Worm (Caenorhabditis elegans): ENCODE data around the gene lars-1.

The lars-1 gene

DNA sequence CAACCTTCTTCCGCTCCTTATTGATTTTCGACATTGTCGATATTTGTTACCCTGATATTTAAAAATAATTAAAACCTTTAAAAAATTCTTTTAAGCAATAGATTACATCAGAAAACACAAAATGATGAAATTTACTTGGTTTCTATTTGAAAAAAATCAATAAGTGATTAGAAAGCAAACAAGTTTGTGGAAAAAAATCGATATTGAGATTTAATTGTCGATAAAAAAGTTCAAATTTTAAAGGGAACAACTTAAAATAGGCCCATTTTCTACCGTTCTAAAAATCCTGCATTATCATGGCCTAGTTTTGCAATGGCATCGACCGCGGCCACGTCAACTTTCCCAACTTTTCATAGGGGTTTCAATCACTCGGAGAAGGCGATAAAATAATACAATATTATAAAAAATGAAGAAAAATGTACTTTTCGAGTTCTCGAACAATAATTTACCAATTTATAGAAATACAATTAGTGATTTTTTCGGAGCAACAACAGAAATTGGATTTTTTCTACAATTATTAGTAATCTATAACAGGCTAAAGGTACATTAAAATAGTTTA is at the start of gene lars-1:
TSS of gene lars-1 (minus strand) at position 51 of the 559 bp plus-strand sequence.
- TF ChIP-seq hmg-4 (GFP tag; optimal IDR thresholded peaks at IDR 0.05) (no peak), ceh-36 (tag; optimal IDR thresholded peaks at IDR 0.05) (no peak), sea-1 (GFP tag; conservative IDR thresholded peaks at IDR 0.05) (no peak), pes-1 (GFP tag; IDR thresholded peaks at IDR 0.05) (no peak), tbx-11 (GFP tag; IDR thresholded peaks at IDR 0.05) (no peak), ceh-13 (GFP tag; optimal IDR thresholded peaks at IDR 0.05) (no peak), hnd-1 (tag; optimal IDR thresholded peaks at IDR 0.05) (no peak), ets-7 (tag; optimal IDR thresholded peaks at IDR 0.05) (no peak), ama-1 (optimal IDR thresholded peaks at IDR 0.05) (no peak), tbx-37 (GFP tag; conservative IDR thresholded peaks at IDR 0.05) (no peak), F13C5.2 (tag; optimal IDR thresholded peaks at IDR 0.05) (no peak), flt-1 (GFP tag; IDR thresholded peaks at IDR 0.05) (no peak), aly-1 (tag; optimal IDR thresholded peaks at IDR 0.05) (no peak), B0310.2 (tag; optimal IDR thresholded peaks at IDR 0.05) (no peak), hmbx-1 (tag; optimal IDR thresholded peaks at IDR 0.05) (no peak)

DNA sequence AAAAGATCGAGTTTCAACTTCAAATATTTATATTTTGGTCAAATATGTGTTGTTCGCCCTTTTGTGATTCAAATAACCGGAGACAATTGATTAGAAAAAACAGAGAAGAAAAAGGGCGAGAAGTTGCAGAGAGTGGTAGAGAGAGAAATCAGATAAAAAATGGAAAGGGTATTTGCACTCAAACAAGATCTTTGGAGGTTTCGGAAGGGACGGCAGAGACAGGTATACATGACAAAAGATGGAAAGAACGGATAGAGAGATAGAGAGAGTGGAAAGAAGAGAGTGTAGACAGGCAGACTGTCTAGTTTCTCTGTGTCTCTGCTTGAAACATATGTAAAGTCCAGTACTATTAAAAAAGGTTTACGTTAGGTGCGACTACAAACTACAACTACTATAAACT is 49.6 kb upstream of the lars-1 start:
- TF ChIP-seq sea-1 (GFP tag; conservative IDR thresholded peaks at IDR 0.05) (no peak), tbx-11 (GFP tag; IDR thresholded peaks at IDR 0.05) (no peak), ama-1 (optimal IDR thresholded peaks at IDR 0.05) (no peak), hnd-1 (tag; optimal IDR thresholded peaks at IDR 0.05) (no peak)

DNA sequence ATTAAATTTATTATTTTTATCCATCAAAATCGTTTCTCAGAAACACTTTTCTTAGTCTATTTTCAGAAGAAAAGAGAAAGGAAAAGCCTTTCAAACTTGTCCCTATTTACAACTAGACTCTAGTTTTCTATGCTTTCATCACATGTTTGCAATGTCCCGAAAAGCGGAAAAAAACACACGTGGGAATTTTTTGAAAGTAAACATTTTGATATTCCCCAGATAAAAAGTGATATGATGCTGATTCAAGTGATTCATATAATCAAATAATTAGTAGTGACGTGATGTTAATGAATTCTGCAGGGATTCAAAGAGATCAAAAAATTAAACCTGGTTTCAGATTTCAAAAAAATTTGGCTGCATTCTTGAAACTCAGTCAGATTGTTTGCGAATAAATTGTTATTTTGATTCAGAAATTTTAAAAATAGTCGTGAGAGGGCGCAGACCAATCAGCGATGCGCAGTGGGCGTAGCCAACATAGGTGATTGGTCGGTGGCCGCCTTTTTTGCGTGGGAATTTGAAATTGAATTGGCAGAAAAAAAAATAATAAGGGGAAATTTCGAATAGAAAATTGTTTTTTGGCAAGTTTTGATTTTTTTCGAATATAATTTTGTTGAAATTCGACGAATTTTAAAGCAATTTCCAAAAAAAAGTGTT is 48.2 kb upstream of the lars-1 start:
- no peak for TF ChIP-seq tra-4 (tag; optimal IDR thresholded peaks at IDR 0.05)
- TF ChIP-seq F13C5.2 (tag; optimal IDR thresholded peaks at IDR 0.05) = no peak
- TF ChIP-seq flt-1 (GFP tag; IDR thresholded peaks at IDR 0.05) = no peak
- no peak for TF ChIP-seq ceh-13 (GFP tag; optimal IDR thresholded peaks at IDR 0.05)

DNA sequence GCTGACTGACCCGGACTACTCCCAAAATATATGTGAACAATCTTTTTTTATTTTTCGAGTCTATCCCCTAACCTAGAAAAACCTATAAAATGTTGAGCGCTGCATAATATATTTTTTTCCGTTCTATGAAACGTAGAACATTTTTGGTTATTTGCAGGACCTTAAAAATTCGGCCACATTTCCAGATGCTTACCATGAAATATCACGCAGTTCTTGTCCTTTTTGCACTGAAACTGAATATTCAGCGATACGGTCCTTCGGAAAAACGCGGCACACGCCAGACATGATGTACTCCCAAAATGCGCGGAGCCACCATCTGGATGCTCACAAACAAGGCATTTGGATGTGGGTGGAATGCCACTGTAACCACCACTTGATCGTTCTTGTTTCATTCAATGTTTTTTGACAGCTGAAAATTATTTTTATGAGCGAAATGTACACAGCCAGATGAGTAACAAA is 46.2 kb upstream of the lars-1 start, which contains the start of gene nhr-20:
TSS of gene nhr-20 (minus strand) at position 409 of the 459 bp plus-strand sequence.
- TF ChIP-seq B0310.2 (tag; optimal IDR thresholded peaks at IDR 0.05) (no peak), hmbx-1 (tag; optimal IDR thresholded peaks at IDR 0.05) (no peak), aly-1 (tag; optimal IDR thresholded peaks at IDR 0.05) (no peak), sea-1 (GFP tag; conservative IDR thresholded peaks at IDR 0.05) (no peak), ceh-36 (tag; optimal IDR thresholded peaks at IDR 0.05) (no peak), tbx-37 (GFP tag; conservative IDR thresholded peaks at IDR 0.05) (no peak), tbx-11 (GFP tag; IDR thresholded peaks at IDR 0.05) (no peak), scrt-1 (GFP tag; IDR thresholded peaks at IDR 0.05) (no peak), tra-4 (tag; optimal IDR thresholded peaks at IDR 0.05) (no peak), hnd-1 (tag; optimal IDR thresholded peaks at IDR 0.05) (no peak), hmg-4 (GFP tag; optimal IDR thresholded peaks at IDR 0.05) (no peak), F13C5.2 (tag; optimal IDR thresholded peaks at IDR 0.05) (no peak), pes-1 (GFP tag; IDR thresholded peaks at IDR 0.05) (no peak), ama-1 (optimal IDR thresholded peaks at IDR 0.05) (no peak), ceh-13 (GFP tag; optimal IDR thresholded peaks at IDR 0.05) (no peak), flt-1 (GFP tag; IDR thresholded peaks at IDR 0.05) (no peak), ets-7 (tag; optimal IDR thresholded peaks at IDR 0.05) (no peak)

DNA sequence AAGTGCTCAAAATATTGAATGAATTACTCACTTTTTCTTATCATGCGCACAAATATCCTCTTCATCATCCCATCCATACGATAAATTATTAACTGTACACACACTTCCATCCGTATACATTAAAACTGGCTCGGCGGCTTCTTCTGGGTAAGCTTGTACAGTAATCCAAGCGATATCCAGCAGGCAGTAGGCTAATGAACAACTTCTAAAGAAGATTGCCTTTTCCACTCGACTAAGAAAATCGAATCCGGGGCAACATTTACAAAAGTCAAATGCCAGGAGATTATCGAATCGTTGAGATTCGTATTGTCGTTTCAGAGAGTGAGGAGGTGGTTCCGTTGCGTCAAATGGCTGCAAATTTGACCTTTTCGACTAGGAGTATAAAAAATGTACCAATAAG is 44.8 kb upstream of the lars-1 start:
- TF ChIP-seq ceh-13 (GFP tag; optimal IDR thresholded peaks at IDR 0.05) (no peak), aly-1 (tag; optimal IDR thresholded peaks at IDR 0.05) (no peak), tra-4 (tag; optimal IDR thresholded peaks at IDR 0.05) (no peak), tbx-37 (GFP tag; conservative IDR thresholded peaks at IDR 0.05) (no peak)

DNA sequence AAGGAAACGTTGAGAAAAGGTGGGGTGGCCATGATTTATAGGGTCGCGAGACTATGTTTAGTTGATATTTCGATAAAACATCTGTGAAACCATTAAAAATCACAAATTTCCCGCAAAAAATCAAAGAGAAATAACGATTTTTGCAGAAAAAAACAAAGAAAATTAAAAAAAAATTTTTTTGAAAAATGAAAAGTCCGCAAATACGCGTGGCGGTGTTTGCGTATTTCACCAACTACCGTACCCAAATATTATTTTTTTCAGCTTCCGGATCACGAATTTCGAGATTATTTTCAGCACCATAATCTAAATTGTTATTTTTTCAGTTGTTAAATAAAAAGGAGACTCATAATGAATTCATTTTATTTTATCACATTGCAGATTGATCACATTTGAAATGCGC is 43.5 kb upstream of the lars-1 start:
- TF ChIP-seq pes-1 (GFP tag; IDR thresholded peaks at IDR 0.05) (no peak), hmg-4 (GFP tag; optimal IDR thresholded peaks at IDR 0.05) (no peak), scrt-1 (GFP tag; IDR thresholded peaks at IDR 0.05) (no peak), F13C5.2 (tag; optimal IDR thresholded peaks at IDR 0.05) (no peak), aly-1 (tag; optimal IDR thresholded peaks at IDR 0.05) (no peak), ama-1 (optimal IDR thresholded peaks at IDR 0.05) (no peak), ets-7 (tag; optimal IDR thresholded peaks at IDR 0.05) (no peak), tbx-11 (GFP tag; IDR thresholded peaks at IDR 0.05) (no peak), tra-4 (tag; optimal IDR thresholded peaks at IDR 0.05) (no peak), hnd-1 (tag; optimal IDR thresholded peaks at IDR 0.05) (no peak), sea-1 (GFP tag; conservative IDR thresholded peaks at IDR 0.05) (no peak), B0310.2 (tag; optimal IDR thresholded peaks at IDR 0.05) (no peak), ceh-36 (tag; optimal IDR thresholded peaks at IDR 0.05) (no peak), flt-1 (GFP tag; IDR thresholded peaks at IDR 0.05) (no peak), ceh-13 (GFP tag; optimal IDR thresholded peaks at IDR 0.05) (no peak), tbx-37 (GFP tag; conservative IDR thresholded peaks at IDR 0.05) (no peak), hmbx-1 (tag; optimal IDR thresholded peaks at IDR 0.05) (no peak)

DNA sequence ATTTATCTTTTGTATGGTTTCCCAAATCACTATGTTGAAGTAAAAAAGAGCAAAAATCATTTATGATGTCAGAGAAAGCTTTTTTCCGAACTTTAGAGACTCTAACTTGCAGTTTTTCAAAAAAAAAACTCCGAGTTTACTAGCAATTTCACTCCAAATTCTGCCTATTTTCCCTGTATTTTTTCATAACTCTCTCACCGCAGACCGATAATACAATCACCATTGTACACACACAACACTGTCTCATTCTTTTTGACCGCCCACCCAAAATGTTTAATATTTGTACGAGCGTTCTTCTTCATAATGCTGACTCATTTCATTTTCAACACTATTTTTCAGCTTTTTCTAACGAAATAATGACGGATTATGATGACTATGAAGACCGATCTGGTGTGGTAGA is 42.2 kb upstream of the lars-1 start, which contains the start of gene F43C1.5:
TSS of gene F43C1.5 (plus strand) at position 301 of the 400 bp plus-strand sequence.
- no peak for TF ChIP-seq hnd-1 (tag; optimal IDR thresholded peaks at IDR 0.05)
- no peak for TF ChIP-seq flt-1 (GFP tag; IDR thresholded peaks at IDR 0.05)
- no peak for TF ChIP-seq pes-1 (GFP tag; IDR thresholded peaks at IDR 0.05)
- no peak for TF ChIP-seq tra-4 (tag; optimal IDR thresholded peaks at IDR 0.05)
- TF ChIP-seq tbx-11 (GFP tag; IDR thresholded peaks at IDR 0.05) = no peak
- TF ChIP-seq sea-1 (GFP tag; conservative IDR thresholded peaks at IDR 0.05) = no peak
- no peak for TF ChIP-seq tbx-37 (GFP tag; conservative IDR thresholded peaks at IDR 0.05)
- TF ChIP-seq scrt-1 (GFP tag; IDR thresholded peaks at IDR 0.05) = no peak
- no peak for TF ChIP-seq ets-7 (tag; optimal IDR thresholded peaks at IDR 0.05)
- no peak for TF ChIP-seq ceh-13 (GFP tag; optimal IDR thresholded peaks at IDR 0.05)
- TF ChIP-seq B0310.2 (tag; optimal IDR thresholded peaks at IDR 0.05) = no peak
- TF ChIP-seq ceh-36 (tag; optimal IDR thresholded peaks at IDR 0.05) = no peak
